Fruit fly (Drosophila melanogaster) whole organism, embryonic: ENCODE data around the gene CG13144.

Source experiments
- CG10654 ChIP-seq: fragments of 200-800 bp; sonication (Bioruptor generic); optimal IDR thresholded peaks from 2 replicates; lab custom pipeline; 2016; ENCODE audit warnings: missing biosample characterization, missing genetic modification characterization
- CG13287 ChIP-seq: fragments of 200-800 bp; sonication (Bioruptor generic); IDR thresholded peaks from 2 replicates; pipeline ENCODE4 v1.3.6; 2022; ENCODE audit warnings: missing biosample characterization, missing genetic modification characterization; ENCODE audit not compliant: partially characterized antibody
- CG13424 ChIP-seq: fragments of 200-800 bp; sonication (Bioruptor generic); optimal IDR thresholded peaks from 2 replicates; lab custom pipeline; 2019; ENCODE audit warnings: missing biosample characterization, mild to moderate bottlenecking, missing genetic modification characterization, moderate library complexity
- CG13894 ChIP-seq: fragments of 200-800 bp; sonication (Bioruptor generic); optimal IDR thresholded peaks from 3 replicates; lab custom pipeline; 2018; ENCODE audit warnings: missing biosample characterization, mild to moderate bottlenecking, missing genetic modification characterization, moderate library complexity
- CG14014 ChIP-seq: fragments of 200-800 bp; sonication (Bioruptor generic); IDR thresholded peaks from 2 replicates; pipeline ENCODE4 v1.3.6; 2022; ENCODE audit warnings: missing biosample characterization, missing genetic modification characterization
- CG15269 ChIP-seq: fragments of 200-800 bp; sonication (Bioruptor generic); optimal IDR thresholded peaks from 2 replicates; lab custom pipeline; 2018; ENCODE audit warnings: missing biosample characterization, mild to moderate bottlenecking, missing genetic modification characterization, moderate library complexity
- CG30403 ChIP-seq: fragments of 200-800 bp; sonication (Bioruptor generic); optimal IDR thresholded peaks from 3 replicates; lab custom pipeline; 2016; ENCODE audit warnings: missing biosample characterization, missing genetic modification characterization
- CG31365 ChIP-seq: fragments of 200-800 bp; sonication (Bioruptor generic); optimal IDR thresholded peaks from 2 replicates; lab custom pipeline; 2018; ENCODE audit warnings: missing biosample characterization, mild to moderate bottlenecking, missing genetic modification characterization
- CG3407 ChIP-seq: fragments of 200-800 bp; sonication (Bioruptor generic); optimal IDR thresholded peaks from 2 replicates; lab custom pipeline; 2018; ENCODE audit warnings: missing biosample characterization, mild to moderate bottlenecking, missing genetic modification characterization
- CG3995 ChIP-seq: fragments of 200-800 bp; sonication (Bioruptor generic); optimal IDR thresholded peaks from 3 replicates; lab custom pipeline; 2016; ENCODE audit warnings: missing biosample characterization, missing genetic modification characterization
- CG5953 ChIP-seq: fragments of 200-800 bp; sonication (Bioruptor generic); IDR thresholded peaks from 2 replicates; pipeline ENCODE4 v1.3.6; 2022; ENCODE audit warnings: missing biosample characterization, missing genetic modification characterization
- CG6683 ChIP-seq: fragments of 200-800 bp; sonication (Bioruptor generic); optimal IDR thresholded peaks from 2 replicates; lab custom pipeline; 2017; ENCODE audit warnings: missing biosample characterization, mild to moderate bottlenecking, missing genetic modification characterization, missing genetic modification reagents
- CG7987 ChIP-seq: fragments of 200-800 bp; sonication (Bioruptor generic); optimal IDR thresholded peaks from 2 replicates; lab custom pipeline; 2018; ENCODE audit warnings: missing biosample characterization, mild to moderate bottlenecking, missing genetic modification characterization, moderate library complexity
- CG8089 ChIP-seq: fragments of 200-800 bp; sonication (Bioruptor generic); optimal IDR thresholded peaks from 3 replicates; lab custom pipeline; 2016; ENCODE audit warnings: missing biosample characterization, missing genetic modification characterization
- CG8388 ChIP-seq: fragments of 200-800 bp; sonication (Bioruptor generic); optimal IDR thresholded peaks from 2 replicates; lab custom pipeline; 2019; ENCODE audit warnings: missing biosample characterization, mild to moderate bottlenecking, missing genetic modification characterization, moderate library complexity
- CG9437 ChIP-seq: fragments of 200-800 bp; sonication (Bioruptor generic); optimal IDR thresholded peaks from 2 replicates; lab custom pipeline; 2018; ENCODE audit warnings: missing biosample characterization, mild to moderate bottlenecking, missing genetic modification characterization
- CG9797 ChIP-seq: fragments of 200-800 bp; sonication (Bioruptor generic); optimal IDR thresholded peaks from 3 replicates; lab custom pipeline; 2018; ENCODE audit warnings: missing biosample characterization, mild to moderate bottlenecking, missing genetic modification characterization
- CG9876 ChIP-seq: fragments of 200-800 bp; sonication (Bioruptor generic); optimal IDR thresholded peaks from 2 replicates; lab custom pipeline; 2016; ENCODE audit warnings: missing biosample characterization, missing genetic modification characterization
- Camta ChIP-seq: fragments of 200-800 bp; sonication (Bioruptor generic); optimal IDR thresholded peaks from 2 replicates; lab custom pipeline; 2016; ENCODE audit warnings: missing biosample characterization, missing genetic modification characterization
- CkIIα-i1 ChIP-seq: fragments of 200-800 bp; sonication (Bioruptor generic); IDR thresholded peaks from 2 replicates; pipeline ENCODE4 v1.3.6; 2022; ENCODE audit warnings: missing biosample characterization, missing genetic modification characterization
- Dbx ChIP-seq: fragments of 200-800 bp; sonication (Bioruptor generic); IDR thresholded peaks from 3 replicates; pipeline ENCODE4 v1.3.6; 2022; ENCODE audit warnings: missing biosample characterization, missing genetic modification characterization
- Drgx ChIP-seq: fragments of 200-800 bp; sonication (Bioruptor generic); IDR thresholded peaks from 2 replicates; pipeline ENCODE4 v1.3.6; 2022; ENCODE audit warnings: missing biosample characterization, missing genetic modification characterization
- Gug ChIP-seq: fragments of 200-800 bp; sonication (Bioruptor generic); IDR thresholded peaks from 4 replicates; pipeline ENCODE4 v1.3.6; 2022; ENCODE audit warnings: missing biosample characterization, missing genetic modification characterization
- HLHmδ ChIP-seq: fragments of 200-800 bp; sonication (Bioruptor generic); optimal IDR thresholded peaks from 2 replicates; lab custom pipeline; 2018; ENCODE audit warnings: missing biosample characterization, mild to moderate bottlenecking, missing genetic modification characterization, moderate library complexity
- Jarid2 ChIP-seq: fragments of 200-800 bp; sonication (Bioruptor generic); optimal IDR thresholded peaks from 3 replicates; lab custom pipeline; 2017; ENCODE audit warnings: mild to moderate bottlenecking, missing biosample characterization, missing genetic modification reagents, missing genetic modification characterization
- Mes4 ChIP-seq: fragments of 200-800 bp; sonication (Bioruptor generic); optimal IDR thresholded peaks from 2 replicates; lab custom pipeline; 2016; ENCODE audit warnings: missing biosample characterization, missing genetic modification characterization
- YL-1 ChIP-seq: fragments of 200-800 bp; sonication (Bioruptor generic); optimal IDR thresholded peaks from 3 replicates; lab custom pipeline; 2017; ENCODE audit warnings: missing biosample characterization, mild to moderate bottlenecking, missing genetic modification characterization
- ash1 ChIP-seq: fragments of 200-800 bp; sonication (Bioruptor generic); optimal IDR thresholded peaks from 2 replicates; lab custom pipeline; 2018; ENCODE audit warnings: missing biosample characterization, mild to moderate bottlenecking, missing genetic modification characterization
- crc ChIP-seq: fragments of 200-800 bp; sonication (Bioruptor generic); optimal IDR thresholded peaks from 2 replicates; lab custom pipeline; 2016; ENCODE audit warnings: missing biosample characterization, missing genetic modification characterization
- crol ChIP-seq: fragments of 200-800 bp; sonication (Bioruptor generic); IDR thresholded peaks from 2 replicates; pipeline ENCODE4 v1.3.6; 2022; ENCODE audit warnings: missing biosample characterization, missing genetic modification characterization
- dimm ChIP-seq: fragments of 200-800 bp; sonication (Bioruptor generic); IDR thresholded peaks from 2 replicates; pipeline ENCODE4 v1.3.6; 2022; ENCODE audit warnings: missing biosample characterization, missing genetic modification characterization
- fd102C ChIP-seq: fragments of 200-800 bp; sonication (Bioruptor generic); optimal IDR thresholded peaks from 2 replicates; lab custom pipeline; 2018; ENCODE audit warnings: missing biosample characterization, mild to moderate bottlenecking, missing genetic modification characterization, moderate library complexity
- fd3F ChIP-seq: fragments of 200-800 bp; sonication (Bioruptor generic); optimal IDR thresholded peaks from 2 replicates; lab custom pipeline; 2018; ENCODE audit warnings: missing biosample characterization, mild to moderate bottlenecking, missing genetic modification characterization, moderate library complexity
- fd96Cb ChIP-seq: fragments of 200-800 bp; sonication (Bioruptor generic); optimal IDR thresholded peaks from 2 replicates; lab custom pipeline; 2018; ENCODE audit warnings: missing biosample characterization, mild to moderate bottlenecking, missing genetic modification characterization, moderate library complexity
- gem ChIP-seq: fragments of 200-800 bp; sonication (Bioruptor generic); optimal IDR thresholded peaks from 2 replicates; lab custom pipeline; 2019; ENCODE audit warnings: missing biosample characterization, mild to moderate bottlenecking, missing genetic modification characterization, moderate library complexity
- ham ChIP-seq: fragments of 200-800 bp; sonication (Bioruptor generic); IDR thresholded peaks from 2 replicates; pipeline ENCODE4 v1.3.6; 2022; ENCODE audit warnings: missing biosample characterization, missing genetic modification characterization
- hth ChIP-seq: fragments of >200 bp; optimal IDR thresholded peaks from 2 replicates; lab custom pipeline; 2017; ENCODE audit warnings: inconsistent platforms
- ind ChIP-seq: fragments of 200-800 bp; sonication (Bioruptor generic); optimal IDR thresholded peaks from 3 replicates; lab custom pipeline; 2016; ENCODE audit warnings: missing biosample characterization, missing genetic modification characterization
- kni ChIP-seq: fragments of 200-800 bp; sonication (Bioruptor generic); optimal IDR thresholded peaks from 3 replicates; lab custom pipeline; 2017; ENCODE audit warnings: mild to moderate bottlenecking, missing biosample characterization, missing genetic modification reagents, missing genetic modification characterization
- lola ChIP-seq, 3 experiments: fragments of >200 bp in 2 of 3; fragments of 200-800 bp in 1 of 3; sonication (Bioruptor generic) in 1 of 3; optimal IDR thresholded peaks; 2 replicates each; lab custom pipeline; 2017 to 2019; ENCODE audit warnings: missing biosample characterization in 3 of 3, missing genetic modification characterization in 3 of 3, mild to moderate bottlenecking in 1 of 3, moderate library complexity in 1 of 3
- luna ChIP-seq: fragments of 200-800 bp; sonication (Bioruptor generic); optimal IDR thresholded peaks from 2 replicates; lab custom pipeline; 2016; ENCODE audit warnings: missing biosample characterization, missing genetic modification characterization
- nerfin-1 ChIP-seq: fragments of 200-800 bp; sonication (Bioruptor generic); optimal IDR thresholded peaks from 3 replicates; lab custom pipeline; 2019; ENCODE audit warnings: missing biosample characterization, mild to moderate bottlenecking, missing genetic modification characterization, moderate library complexity
- org-1 ChIP-seq: fragments of 200-800 bp; sonication (Bioruptor generic); optimal IDR thresholded peaks from 2 replicates; lab custom pipeline; 2017; ENCODE audit warnings: missing biosample characterization, missing genetic modification characterization
- p53 ChIP-seq: fragments of 200-800 bp; sonication (Bioruptor generic); optimal IDR thresholded peaks from 2 replicates; lab custom pipeline; 2016; ENCODE audit warnings: missing biosample characterization, missing genetic modification characterization
- shn ChIP-seq: fragments of 200-800 bp; sonication (Bioruptor generic); optimal IDR thresholded peaks from 3 replicates; lab custom pipeline; 2016; ENCODE audit warnings: missing biosample characterization, missing genetic modification characterization
- sim ChIP-seq: fragments of 200-800 bp; sonication (Bioruptor generic); IDR thresholded peaks from 2 replicates; pipeline ENCODE4 v1.3.6; 2022; ENCODE audit warnings: missing biosample characterization, missing genetic modification characterization
- slbo ChIP-seq: fragments of 200-800 bp; sonication (Bioruptor generic); IDR thresholded peaks from 2 replicates; pipeline ENCODE4 v1.3.6; 2022; ENCODE audit warnings: missing biosample characterization, missing genetic modification characterization
- tll ChIP-seq, 2 experiments: fragments of 200-800 bp in 1 of 2; fragments of >200 bp in 1 of 2; sonication (Bioruptor generic) in 1 of 2; optimal IDR thresholded peaks; 2 replicates each; lab custom pipeline; 2017 to 2019; ENCODE audit warnings: missing biosample characterization in 2 of 2, missing genetic modification characterization in 2 of 2, mild to moderate bottlenecking in 1 of 2, moderate library complexity in 1 of 2
- tup ChIP-seq: fragments of 200-800 bp; sonication (Bioruptor generic); optimal IDR thresholded peaks from 2 replicates; lab custom pipeline; 2016; ENCODE audit warnings: missing biosample characterization, mild to moderate bottlenecking, missing genetic modification characterization, moderate library complexity
- tx ChIP-seq: fragments of 200-800 bp; sonication (Bioruptor generic); optimal IDR thresholded peaks from 2 replicates; lab custom pipeline; 2016; ENCODE audit warnings: missing biosample characterization, missing genetic modification characterization
- zen2 ChIP-seq: fragments of 200-800 bp; sonication (Bioruptor generic); IDR thresholded peaks from 3 replicates; pipeline ENCODE4 v1.3.6; 2022; ENCODE audit warnings: missing biosample characterization, missing genetic modification characterization; ENCODE audit not compliant: partially characterized antibody

CG13144 gene

DNA sequence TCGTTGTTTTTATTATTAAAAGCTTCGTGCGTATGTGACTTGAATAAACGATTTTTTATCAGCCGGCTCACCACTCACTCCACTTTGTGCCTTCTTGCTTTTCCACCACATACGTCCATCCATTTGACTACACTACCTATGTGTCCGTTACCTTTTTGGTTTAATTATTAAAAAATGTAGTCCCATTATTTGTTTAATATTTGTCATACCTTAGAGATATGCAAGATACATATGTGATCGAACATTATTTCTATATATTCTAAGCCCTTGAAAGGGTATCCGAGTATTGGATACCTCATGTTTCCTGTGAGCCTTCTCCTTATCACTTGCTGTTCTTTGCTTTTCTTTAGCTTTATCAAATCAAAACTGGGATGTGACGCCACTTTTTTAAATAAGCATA, 28.0 kb upstream of the CG13144 start (continued):
- TF ChIP-seq crc (GFP tag; lab: Kevin White, UChicago) (no peak), Drgx (GFP tag; lab: Robert Waterston, UW) (peak; percentile 75; the same call in 1 of the 2 replicates), Camta (GFP tag; lab: Kevin White, UChicago) (peak; percentile 10), CG30403 (GFP tag; lab: Kevin White, UChicago) (peak; percentile 64), fd102C (GFP tag; lab: Kevin White, UChicago) (no peak), fd3F (peak; percentile 26), YL-1 (no peak), lola (GFP tag; optimal IDR thresholded peaks at IDR 0.05; lab: Kevin White, UChicago) (no peak), CG9437 (no peak), CG15269 (tag; lab: Kevin White, UChicago) (peak; percentile 68), CG13424 (tag; lab: Kevin White, UChicago) (peak; percentile 57), tll (GFP tag; optimal IDR thresholded peaks at IDR 0.05; lab: Kevin White, UChicago) (no peak), ind (GFP tag; lab: Kevin White, UChicago) (peak; percentile 60), CG7987 (GFP tag; lab: Kevin White, UChicago) (no peak), CG31365 (tag; lab: Kevin White, UChicago) (peak; percentile 25), CG9797 (no peak), ash1 (GFP tag; lab: Kevin White, UChicago) (no peak), Dbx (GFP tag; lab: Robert Waterston, UW) (peak; percentile 70; the same call in 1 of the 3 replicates), crol (GFP tag; lab: Robert Waterston, UW) (0 out of 2 replicates have a peak, but pooled peaks have one; percentile 7), tup (GFP tag; lab: Kevin White, UChicago) (no peak), shn (GFP tag; lab: Kevin White, UChicago) (no peak), CG5953 (0 out of 2 replicates have a peak, but pooled peaks have one; percentile 26), ham (GFP tag; lab: Robert Waterston, UW) (no peak), CG8089 (no peak), tx (GFP tag; lab: Kevin White, UChicago) (no peak), luna (GFP tag; lab: Kevin White, UChicago) (no peak), Mes4 (no peak), dimm (GFP tag; lab: Robert Waterston, UW) (no peak), CG9876 (no peak), p53 (GFP tag; lab: Kevin White, UChicago) (no peak), hth (lab: Kevin White, UChicago) (no peak), CG3995 (GFP tag; lab: Kevin White, UChicago) (no peak), CG6683 (GFP tag; lab: Kevin White, UChicago) (peak; percentile 34), CG13287 (no peak), fd96Cb (tag; lab: Kevin White, UChicago) (peak; percentile 29), sim (GFP tag; lab: Robert Waterston, UW) (0 out of 2 replicates have a peak, but pooled peaks have one; percentile 13), CG14014 (GFP tag; lab: Robert Waterston, UW) (peak; percentile 64), CkIIα-i1 (GFP tag; lab: Robert Waterston, UW) (no peak), HLHmδ (GFP tag; lab: Kevin White, UChicago) (no peak), CG10654 (GFP tag; lab: Kevin White, UChicago) (peak; percentile 14), slbo (peak; percentile 76), gem (tag; lab: Kevin White, UChicago) (peak; percentile 77), CG3407 (GFP tag; lab: Kevin White, UChicago) (peak; percentile 19), CG13894 (tag; lab: Kevin White, UChicago) (peak; percentile 67), Gug (GFP tag; lab: Robert Waterston, UW) (peak; percentile 47; the same call in 2 of the 4 replicates), zen2 (no peak), nerfin-1 (no peak), kni (GFP tag; lab: Kevin White, UChicago) (no peak), Jarid2 (no peak), org-1 (peak; percentile 50), CG8388 (peak; percentile 46)
